Fruit fly (Drosophila melanogaster): Measurements from ENCODE around the gene CG32712.

The CG32712 gene

DNA sequence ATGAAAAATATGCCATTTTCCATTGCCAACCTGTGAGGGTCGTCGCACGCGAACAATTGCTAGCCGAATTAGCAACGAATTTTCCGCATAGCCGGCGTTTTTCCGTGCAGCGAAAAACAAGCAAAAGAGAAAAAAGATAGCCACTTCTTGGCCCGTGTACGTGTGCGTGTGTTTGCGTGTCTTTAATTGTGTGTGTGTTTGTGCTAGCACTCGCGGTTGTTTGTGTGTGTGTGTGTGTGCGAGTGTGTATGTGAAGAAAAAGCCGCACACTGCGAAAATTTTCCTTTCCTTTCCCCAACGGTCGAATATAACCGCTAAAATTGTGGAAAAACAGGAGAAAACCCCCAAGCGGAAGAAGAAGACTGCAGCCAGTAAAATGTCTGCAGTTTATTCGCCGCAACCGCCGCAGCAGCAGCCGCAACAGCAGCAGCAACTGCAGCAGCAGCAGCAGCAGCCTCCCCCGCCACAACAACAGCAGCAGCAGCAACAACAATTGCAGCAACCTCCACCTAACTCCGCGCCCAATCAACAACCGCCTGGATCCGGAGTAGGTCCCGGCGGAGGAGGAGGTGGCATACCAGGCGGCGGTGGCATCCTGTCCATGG, 34.5 kb downstream of the CG32712 start:
- no peak for TF ChIP-seq CG8478 (optimal IDR thresholded peaks at IDR 0.05)
- TF ChIP-seq CTCF (optimal IDR thresholded peaks at IDR 0.05): no peak

DNA sequence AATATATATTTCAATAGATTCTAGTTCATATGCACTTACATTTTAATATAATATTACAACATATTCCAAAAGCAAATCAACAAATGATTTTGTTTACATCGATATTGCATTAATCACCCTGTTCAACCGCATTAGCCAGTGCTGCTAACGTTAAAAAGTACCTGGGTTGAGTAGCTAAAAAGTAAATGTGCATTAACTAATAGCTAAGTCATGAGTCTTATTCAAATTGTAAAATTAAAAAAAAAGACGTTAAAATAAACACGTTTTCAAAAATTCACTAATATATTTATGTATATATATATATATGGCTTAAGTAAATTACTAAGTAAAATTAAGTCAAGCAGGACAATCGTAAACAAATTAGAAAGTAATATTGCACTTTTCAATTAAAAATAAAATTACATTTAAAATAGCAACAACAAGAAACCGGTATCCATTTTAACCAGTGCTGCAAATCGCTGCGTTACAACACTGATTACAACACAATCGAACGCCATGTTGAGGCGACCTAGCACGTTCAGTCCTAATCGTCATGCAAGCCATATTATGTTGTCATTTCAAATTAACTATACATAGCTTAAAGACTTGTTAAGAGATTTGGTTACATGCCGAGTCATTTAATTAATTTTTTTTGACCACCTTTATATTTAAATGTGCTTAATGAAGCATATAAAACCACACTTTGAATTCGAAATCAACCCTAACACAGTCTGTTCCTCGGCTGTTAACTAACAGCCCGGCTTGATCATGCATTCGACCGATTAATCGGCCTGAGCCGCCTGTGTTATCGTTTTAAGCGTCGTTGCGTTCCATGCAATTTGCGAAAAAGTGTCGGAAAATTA, 35.2 kb downstream of the CG32712 start, which contains the start of gene CG10555:
Gene CG10555 (plus strand): TSS at position 764 of the 842 bp plus-strand sequence.
- TF ChIP-seq CTCF (optimal IDR thresholded peaks at IDR 0.05): no peak
- no peak for TF ChIP-seq CG8478 (optimal IDR thresholded peaks at IDR 0.05)

DNA sequence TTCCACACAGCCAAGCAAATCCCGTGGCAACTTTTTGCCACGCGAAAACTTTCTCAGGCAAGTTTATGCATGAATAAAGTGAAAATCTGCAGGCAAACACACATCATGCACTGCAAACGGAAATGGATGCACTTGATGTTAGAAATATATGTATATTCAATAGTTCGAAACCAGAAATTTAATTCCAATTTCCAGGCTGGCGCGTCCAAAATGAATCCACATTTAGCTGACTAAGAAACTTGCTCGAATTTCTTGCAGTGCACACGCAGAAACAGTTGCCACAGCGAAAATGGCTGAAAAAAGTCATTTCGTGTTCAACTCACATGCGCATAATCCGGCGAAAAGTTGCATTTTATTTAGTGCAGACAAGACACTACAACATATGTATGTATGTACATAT, 37.0 kb downstream of the CG32712 start:
- TF ChIP-seq CTCF (optimal IDR thresholded peaks at IDR 0.05) (no peak), CG8478 (optimal IDR thresholded peaks at IDR 0.05) (no peak)

DNA sequence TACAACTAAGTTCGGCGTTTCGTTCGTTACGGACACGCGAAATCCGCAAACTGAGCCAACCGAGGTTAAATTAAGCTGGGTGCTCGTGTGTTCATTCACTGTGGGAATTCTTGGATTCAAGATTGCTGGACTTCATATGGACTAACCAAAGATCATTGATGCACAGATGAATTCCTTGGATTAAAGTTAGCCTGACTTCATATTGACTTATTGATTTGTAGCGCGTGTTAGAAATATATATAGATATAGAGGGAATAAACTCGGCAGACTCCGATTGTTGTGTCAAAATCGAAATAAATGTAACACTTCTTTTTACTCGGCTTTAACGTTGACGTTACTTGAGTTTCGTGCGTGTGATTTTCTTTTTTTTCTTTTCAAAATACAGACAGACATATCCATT, 48.1 kb downstream of the CG32712 start, which contains the start of gene CG1387:
Gene CG1387 (plus strand): TSS at position 301 of the 400 bp plus-strand sequence.
- no peak for TF ChIP-seq CG8478 (optimal IDR thresholded peaks at IDR 0.05)
- no peak for TF ChIP-seq CTCF (optimal IDR thresholded peaks at IDR 0.05)

Data from S2 (cell line).